Worm (Caenorhabditis elegans) whole organism, L1 larva: Measurements from ENCODE around the gene bas-1.

ENCODE experiments used
- C04F5.9 ChIP-seq: sonication (generic microtip); optimal IDR thresholded peaks from 2 replicates; lab custom pipeline; 2016; ENCODE audit warnings: missing genetic modification characterization, missing compliant biosample characterization
- C34B4.2 ChIP-seq: sonication (generic microtip); optimal IDR thresholded peaks from 2 replicates; lab custom pipeline; 2017; ENCODE audit warnings: mild to moderate bottlenecking, missing genetic modification characterization, missing compliant biosample characterization
- aha-1 ChIP-seq: fragments of 150-350 bp; optimal IDR thresholded peaks from 2 replicates; lab custom pipeline; 2014; ENCODE audit warnings: missing biosample characterization, missing genetic modification characterization
- aly-2 ChIP-seq: fragments of 150-350 bp; optimal IDR thresholded peaks from 2 replicates; lab custom pipeline; 2014; ENCODE audit warnings: missing biosample characterization, missing genetic modification characterization
- ama-1 ChIP-seq: fragments of 150-350 bp; optimal IDR thresholded peaks from 2 replicates; lab custom pipeline; 2014
- blmp-1 ChIP-seq: fragments of 150-350 bp; optimal IDR thresholded peaks from 2 replicates; lab custom pipeline; 2014; ENCODE audit warnings: missing biosample characterization, missing genetic modification characterization
- ceh-63 ChIP-seq: fragments of 200-800 bp; sonication (Bioruptor generic); optimal IDR thresholded peaks from 2 replicates; lab custom pipeline; 2018; ENCODE audit warnings: mild to moderate bottlenecking, missing genetic modification characterization, missing compliant biosample characterization
- ceh-8 ChIP-seq: fragments of 200-800 bp; sonication (Bioruptor generic); optimal IDR thresholded peaks from 2 replicates; lab custom pipeline; 2018; ENCODE audit warnings: mild to moderate bottlenecking, missing genetic modification characterization, moderate library complexity, missing compliant biosample characterization
- ceh-88 ChIP-seq: fragments of 200-800 bp; sonication (Bioruptor generic); IDR thresholded peaks from 2 replicates; pipeline ENCODE4 v1.3.6; 2022; ENCODE audit warnings: missing genetic modification characterization, missing compliant biosample characterization
- ceh-90 ChIP-seq: sonication (generic microtip); optimal IDR thresholded peaks from 2 replicates; lab custom pipeline; 2016; ENCODE audit warnings: missing genetic modification characterization, missing compliant biosample characterization
- efl-1 ChIP-seq, 4 experiments: fragments of 150-350 bp; optimal IDR thresholded peaks in 3 of 4; peaks in 1 of 4; 1 replicate in 1 of 4; 2 replicates in 3 of 4; lab custom pipeline; 2014; ENCODE audit warnings: missing biosample characterization in 2 of 4, missing genetic modification characterization in 2 of 4, missing genetic modification reagents in 2 of 4
- efl-3 ChIP-seq: fragments of 200-800 bp; sonication (Bioruptor generic); optimal IDR thresholded peaks from 2 replicates; lab custom pipeline; 2018; ENCODE audit warnings: mild to moderate bottlenecking, missing genetic modification characterization, missing compliant biosample characterization
- egl-13 ChIP-seq: sonication (generic microtip); optimal IDR thresholded peaks from 2 replicates; lab custom pipeline; 2016; ENCODE audit warnings: missing genotype, missing genetic modification reagents, missing genetic modification characterization, missing compliant biosample characterization
- elt-3 ChIP-seq, 6 experiments: fragments of 150-350 bp in 1 of 6; sonication (generic microtip); optimal IDR thresholded peaks; 2 replicates each; lab custom pipeline; 2017 to 2018; ENCODE audit warnings: missing biosample characterization in 6 of 6, missing genetic modification characterization in 6 of 6, inconsistent platforms in 1 of 6
- fkh-10 ChIP-seq: sonication (generic microtip); optimal IDR thresholded peaks from 2 replicates; lab custom pipeline; 2017; ENCODE audit warnings: missing biosample characterization, missing genetic modification reagents, missing genetic modification characterization
- fkh-4 ChIP-seq: sonication (generic microtip); optimal IDR thresholded peaks from 2 replicates; lab custom pipeline; 2016; ENCODE audit warnings: missing compliant biosample characterization, missing genetic modification characterization, borderline replicate concordance
- grh-1 ChIP-seq: fragments of 200-800 bp; sonication (Bioruptor generic); IDR thresholded peaks from 2 replicates; pipeline ENCODE4 v1.3.6; 2022; ENCODE audit warnings: missing genetic modification reagents, missing genetic modification characterization, missing compliant biosample characterization
- hlh-17 ChIP-seq: fragments of 200-800 bp; sonication (Bioruptor generic); optimal IDR thresholded peaks from 2 replicates; lab custom pipeline; 2018; ENCODE audit warnings: missing genetic modification characterization, mild to moderate bottlenecking, missing compliant biosample characterization, moderate library complexity, borderline replicate concordance
- hlh-4 ChIP-seq: sonication (generic microtip); optimal IDR thresholded peaks from 2 replicates; lab custom pipeline; 2016; ENCODE audit warnings: mild to moderate bottlenecking, missing genetic modification characterization, missing compliant biosample characterization
- hpl-2 ChIP-seq: fragments of 150-350 bp; optimal IDR thresholded peaks from 2 replicates; lab custom pipeline; 2014; ENCODE audit warnings: missing biosample characterization, missing genetic modification reagents, missing genetic modification characterization
- irx-1 ChIP-seq: sonication (generic microtip); optimal IDR thresholded peaks from 2 replicates; lab custom pipeline; 2016; ENCODE audit warnings: missing genetic modification characterization, missing compliant biosample characterization
- lin-13 ChIP-seq: fragments of 150-350 bp; optimal IDR thresholded peaks from 2 replicates; lab custom pipeline; 2014; ENCODE audit warnings: missing biosample characterization, missing genetic modification reagents, missing genetic modification characterization
- lin-14 ChIP-seq: fragments of 200-800 bp; sonication (Bioruptor generic); optimal IDR thresholded peaks from 2 replicates; lab custom pipeline; 2018; ENCODE audit warnings: mild to moderate bottlenecking, missing genetic modification characterization, moderate library complexity, missing compliant biosample characterization
- lin-15B ChIP-seq: fragments of 150-350 bp; sonication (generic microtip); optimal IDR thresholded peaks from 3 replicates; lab custom pipeline; 2014; ENCODE audit warnings: missing biosample characterization, missing genetic modification characterization
- lin-35 ChIP-seq, 2 experiments: fragments of 150-350 bp; optimal IDR thresholded peaks; 2 replicates each; lab custom pipeline; 2014; ENCODE audit warnings: missing biosample characterization in 2 of 2, missing genetic modification characterization in 2 of 2, missing genetic modification reagents in 2 of 2
- lin-39 ChIP-seq: fragments of 150-350 bp; optimal IDR thresholded peaks from 2 replicates; lab custom pipeline; 2014; ENCODE audit warnings: missing biosample characterization, missing genetic modification reagents, missing genetic modification characterization
- lir-3 ChIP-seq: sonication (generic microtip); optimal IDR thresholded peaks from 2 replicates; lab custom pipeline; 2016; ENCODE audit warnings: mild to moderate bottlenecking, missing genetic modification characterization, moderate library complexity, missing compliant biosample characterization; ENCODE audit not compliant: poor library complexity
- mab-9 ChIP-seq: fragments of 200-800 bp; sonication (Bioruptor generic); IDR thresholded peaks from 2 replicates; pipeline ENCODE4 v1.3.6; 2022; ENCODE audit warnings: missing genetic modification reagents, missing genetic modification characterization, missing compliant biosample characterization
- mdl-1 ChIP-seq, 2 experiments: fragments of 150-350 bp; optimal IDR thresholded peaks; 2 replicates each; lab custom pipeline; 2014 to 2017; ENCODE audit warnings: missing biosample characterization in 2 of 2, missing genetic modification characterization in 2 of 2, inconsistent platforms in 1 of 2
- mef-2 ChIP-seq: fragments of 150-350 bp; optimal IDR thresholded peaks from 2 replicates; lab custom pipeline; 2014; ENCODE audit warnings: missing biosample characterization, missing genetic modification characterization
- mep-1 ChIP-seq: fragments of 150-350 bp; optimal IDR thresholded peaks from 2 replicates; lab custom pipeline; 2014; ENCODE audit warnings: missing biosample characterization, missing genetic modification characterization
- nhr-11 ChIP-seq: fragments of 150-350 bp; optimal IDR thresholded peaks from 2 replicates; lab custom pipeline; 2014; ENCODE audit warnings: missing biosample characterization, missing genetic modification characterization
- nhr-19 ChIP-seq: fragments of 200-800 bp; sonication (Bioruptor generic); conservative IDR thresholded peaks from 2 replicates; pipeline ENCODE4 v1.3.6; 2022; ENCODE audit warnings: missing genetic modification characterization, missing compliant biosample characterization
- nhr-20 ChIP-seq: sonication (generic microtip); optimal IDR thresholded peaks from 2 replicates; lab custom pipeline; 2016; ENCODE audit warnings: mild to moderate bottlenecking, missing genetic modification characterization, missing compliant biosample characterization
- nhr-237 ChIP-seq: fragments of 150-350 bp; optimal IDR thresholded peaks from 2 replicates; lab custom pipeline; 2014; ENCODE audit warnings: missing biosample characterization, missing genetic modification characterization
- nhr-47 ChIP-seq: sonication (generic microtip); optimal IDR thresholded peaks from 2 replicates; lab custom pipeline; 2016; ENCODE audit warnings: mild to moderate bottlenecking, missing genetic modification characterization, moderate library complexity, missing compliant biosample characterization
- nhr-76 ChIP-seq: sonication (generic microtip); optimal IDR thresholded peaks from 2 replicates; lab custom pipeline; 2017; ENCODE audit warnings: missing biosample characterization, missing genetic modification characterization
- nhr-84 ChIP-seq: sonication (generic microtip); optimal IDR thresholded peaks from 2 replicates; lab custom pipeline; 2017; ENCODE audit warnings: missing biosample characterization, missing genetic modification characterization
- pag-3 ChIP-seq: sonication (generic microtip); optimal IDR thresholded peaks from 2 replicates; lab custom pipeline; 2017; ENCODE audit warnings: missing genetic modification characterization, mild to moderate bottlenecking, missing compliant biosample characterization, antibody characterized with exemption, borderline replicate concordance; ENCODE audit not compliant: insufficient read depth
- pqm-1 ChIP-seq: sonication (generic microtip); optimal IDR thresholded peaks from 3 replicates; lab custom pipeline; 2017; ENCODE audit warnings: missing biosample characterization, missing genetic modification characterization
- rnt-1 ChIP-seq: sonication (generic microtip); optimal IDR thresholded peaks from 2 replicates; lab custom pipeline; 2016; ENCODE audit warnings: mild to moderate bottlenecking, missing genetic modification characterization, moderate library complexity, missing compliant biosample characterization
- skn-1 ChIP-seq: fragments of 150-350 bp; optimal IDR thresholded peaks from 2 replicates; lab custom pipeline; 2014; ENCODE audit warnings: missing biosample characterization, missing genetic modification characterization
- snu-23 ChIP-seq: sonication (generic microtip); optimal IDR thresholded peaks from 2 replicates; lab custom pipeline; 2016; ENCODE audit warnings: missing genetic modification characterization, missing compliant biosample characterization
- sptf-1 ChIP-seq: fragments of 150-350 bp; optimal IDR thresholded peaks from 2 replicates; lab custom pipeline; 2014; ENCODE audit warnings: missing biosample characterization, missing genetic modification characterization
- tbx-2 ChIP-seq: sonication (generic microtip); optimal IDR thresholded peaks from 2 replicates; lab custom pipeline; 2016; ENCODE audit warnings: missing genetic modification characterization, missing compliant biosample characterization
- unc-30 ChIP-seq: sonication (generic microtip); optimal IDR thresholded peaks from 2 replicates; lab custom pipeline; 2017; ENCODE audit warnings: missing biosample characterization, missing genetic modification characterization
- unc-62 ChIP-seq: fragments of 150-350 bp; optimal IDR thresholded peaks from 2 replicates; lab custom pipeline; 2014; ENCODE audit warnings: missing biosample characterization, missing genetic modification reagents, missing genetic modification characterization
- unc-98 ChIP-seq: fragments of 200-800 bp; sonication (Bioruptor generic); IDR thresholded peaks from 2 replicates; pipeline ENCODE4 v1.3.6; 2022; ENCODE audit warnings: missing genetic modification characterization, missing compliant biosample characterization
- xbp-1 ChIP-seq: sonication (generic microtip); optimal IDR thresholded peaks from 2 replicates; lab custom pipeline; 2016; ENCODE audit warnings: missing genetic modification characterization, missing compliant biosample characterization
- zag-1 ChIP-seq: fragments of 150-350 bp; optimal IDR thresholded peaks from 2 replicates; lab custom pipeline; 2014; ENCODE audit warnings: missing biosample characterization, missing genetic modification characterization
- zip-4 ChIP-seq: fragments of 200-800 bp; sonication (Bioruptor generic); optimal IDR thresholded peaks from 2 replicates; lab custom pipeline; 2018; ENCODE audit warnings: mild to moderate bottlenecking, missing genetic modification characterization, moderate library complexity, missing compliant biosample characterization
- ztf-11 ChIP-seq, 2 experiments: sonication (generic microtip); optimal IDR thresholded peaks; 2 replicates each; lab custom pipeline; 2016 to 2017; ENCODE audit warnings: missing genetic modification characterization in 2 of 2, missing biosample characterization in 1 of 2, missing compliant biosample characterization in 1 of 2
- ztf-4 ChIP-seq: fragments of 150-350 bp; optimal IDR thresholded peaks from 2 replicates; lab custom pipeline; 2014; ENCODE audit warnings: missing biosample characterization, missing genetic modification characterization

bas-1 gene

ce11 chrIII:5621236-5621635, 9.2 kb downstream of the bas-1 start (continued):
- TF ChIP-seq elt-3 (tag; optimal IDR thresholded peaks at IDR 0.05; lab: Kevin White, UChicago) (peak in 2 of 6 experiments; percentile 4 to 5), nhr-84 (tag; lab: Kevin White, UChicago) (no peak), fkh-4 (tag; lab: Kevin White, UChicago) (no peak), nhr-76 (no peak), lin-35 (GFP tag; optimal IDR thresholded peaks at IDR 0.05; lab: Kevin White, UChicago) (peak; percentile 62 to 67), xbp-1 (tag; lab: Kevin White, UChicago) (peak; percentile 30), ceh-8 (no peak), grh-1 (GFP tag; lab: Robert Waterston, UW) (no peak), lin-14 (GFP tag; lab: Kevin White, UChicago) (peak; percentile 98), lin-39 (tag; lab: Kevin White, UChicago) (no peak), tbx-2 (tag; lab: Kevin White, UChicago) (peak; percentile 61), C04F5.9 (tag; lab: Kevin White, UChicago) (no peak), lin-15B (no peak), mab-9 (GFP tag; lab: Robert Waterston, UW) (no peak), zip-4 (GFP tag; lab: Kevin White, UChicago) (no peak), nhr-237 (tag; lab: Kevin White, UChicago) (no peak), unc-62 (GFP tag; lab: Kevin White, UChicago) (no peak), egl-13 (peak; percentile 70), hpl-2 (GFP tag; lab: Kevin White, UChicago) (no peak), lir-3 (tag; lab: Kevin White, UChicago) (no peak), pag-3 (no peak), efl-1 (optimal IDR thresholded peaks at IDR 0.05; lab: Kevin White, UChicago) (peak; percentile 63 to 75), efl-1 (GFP tag; optimal IDR thresholded peaks at IDR 0.05 in 1 of 2; lab: Kevin White, UChicago) (peak; percentile 42 to 93), aly-2 (tag; lab: Kevin White, UChicago) (no peak), skn-1 (peak; percentile 64), mep-1 (peak; percentile 24), pqm-1 (tag; lab: Kevin White, UChicago) (no peak), mdl-1 (tag; optimal IDR thresholded peaks at IDR 0.05; lab: Kevin White, UChicago) (peak in 1 of 2 experiments; percentile 46), zag-1 (tag; lab: Kevin White, UChicago) (no peak), unc-30 (tag; lab: Kevin White, UChicago) (no peak), nhr-47 (tag; lab: Kevin White, UChicago) (peak; percentile 71), ztf-4 (tag; lab: Kevin White, UChicago) (peak; percentile 33), fkh-10 (GFP tag; lab: Kevin White, UChicago) (no peak), ceh-90 (no peak), ama-1 (lab: Kevin White, UChicago) (no peak), rnt-1 (tag; lab: Kevin White, UChicago) (peak; percentile 72), ztf-11 (tag; optimal IDR thresholded peaks at IDR 0.05; lab: Kevin White, UChicago) (no peak), C34B4.2 (tag; lab: Kevin White, UChicago) (no peak), nhr-11 (tag; lab: Kevin White, UChicago) (peak; percentile 30), snu-23 (GFP tag; lab: Kevin White, UChicago) (peak; percentile 69), mef-2 (tag; lab: Kevin White, UChicago) (peak; percentile 33), hlh-4 (tag; lab: Kevin White, UChicago) (no peak), ceh-88 (GFP tag; lab: Robert Waterston, UW) (no peak; the same call in 1 of the 2 replicates), efl-3 (GFP tag; lab: Kevin White, UChicago) (no peak), sptf-1 (tag; lab: Kevin White, UChicago) (no peak), lin-13 (GFP tag; lab: Kevin White, UChicago) (no peak), irx-1 (tag; lab: Kevin White, UChicago) (no peak), hlh-17 (no peak), unc-98 (no peak), nhr-20 (tag; lab: Kevin White, UChicago) (peak; percentile 62), aha-1 (tag; lab: Kevin White, UChicago) (no peak), nhr-19 (GFP tag; lab: Robert Waterston, UW) (peak; percentile 44), blmp-1 (peak; percentile 67), ceh-63 (no peak)
